Worm (Caenorhabditis elegans): ENCODE measurements around the gene C13A2.9.

DNA sequence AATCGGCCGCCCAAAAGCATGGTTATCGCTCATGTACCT is 27.0 kb downstream of the C13A2.9 start, which contains the start of gene hpo-9:
- TF ChIP-seq egl-13 (tag; optimal IDR thresholded peaks at IDR 0.05) = no peak
- no peak for TF ChIP-seq elt-2 (tag; optimal IDR thresholded peaks at IDR 0.05)
- TF ChIP-seq ets-5 (GFP tag; IDR thresholded peaks at IDR 0.05) = no peak
- no peak for TF ChIP-seq ceh-90 (tag; optimal IDR thresholded peaks at IDR 0.05)
- TF ChIP-seq sox-4 (tag; optimal IDR thresholded peaks at IDR 0.05) = no peak
- no peak for TF ChIP-seq nhr-77 (tag; optimal IDR thresholded peaks at IDR 0.05)
- no peak for TF ChIP-seq nhr-19 (GFP tag; conservative IDR thresholded peaks at IDR 0.05)
- TF ChIP-seq zag-1 (tag; optimal IDR thresholded peaks at IDR 0.05) = no peak
- no peak for TF ChIP-seq skn-1 (tag; optimal IDR thresholded peaks at IDR 0.05)
- no peak for TF ChIP-seq unc-130 (tag; optimal IDR thresholded peaks at IDR 0.05)
- TF ChIP-seq nhr-237 (tag; optimal IDR thresholded peaks at IDR 0.05) = no peak

Measured in whole organism, L1 larva.